Fruit fly (Drosophila melanogaster) whole organism, pupa: ENCODE results near the gene cyr.

Source experiments
- CG10348 ChIP-seq: fragments of 200-800 bp; sonication (Bioruptor generic); IDR thresholded peaks from 2 replicates; pipeline ENCODE4 v1.3.6; 2022; ENCODE audit warnings: missing biosample characterization, missing genetic modification characterization
- CG12605 ChIP-seq: fragments of 200-800 bp; sonication (Bioruptor generic); IDR thresholded peaks from 2 replicates; pipeline ENCODE4 v1.3.6; 2022; ENCODE audit warnings: missing biosample characterization, missing genetic modification characterization
- CG13204 ChIP-seq: fragments of 200-800 bp; sonication (Bioruptor generic); optimal IDR thresholded peaks from 2 replicates; lab custom pipeline; 2018; ENCODE audit warnings: missing biosample characterization, mild to moderate bottlenecking, missing genetic modification characterization, moderate library complexity
- CG14655 ChIP-seq: fragments of 200-800 bp; sonication (Bioruptor generic); optimal IDR thresholded peaks from 3 replicates; lab custom pipeline; 2017; ENCODE audit warnings: mild to moderate bottlenecking, missing biosample characterization, missing genetic modification reagents, missing genetic modification characterization
- CG15710 ChIP-seq: fragments of 200-800 bp; sonication (Bioruptor generic); optimal IDR thresholded peaks from 2 replicates; lab custom pipeline; 2018; ENCODE audit warnings: missing biosample characterization, mild to moderate bottlenecking, missing genetic modification characterization, moderate library complexity
- CG17806 ChIP-seq: fragments of 200-800 bp; sonication (Bioruptor generic); optimal IDR thresholded peaks from 2 replicates; lab custom pipeline; 2018; ENCODE audit warnings: missing biosample characterization, mild to moderate bottlenecking, missing genetic modification characterization, moderate library complexity
- CG32121 ChIP-seq: fragments of 200-800 bp; sonication (Bioruptor generic); IDR thresholded peaks from 2 replicates; pipeline ENCODE4 v1.3.6; 2022; ENCODE audit warnings: missing biosample characterization, missing genetic modification characterization
- CG34367 ChIP-seq: fragments of 200-800 bp; sonication (Bioruptor generic); optimal IDR thresholded peaks from 2 replicates; lab custom pipeline; 2018; ENCODE audit warnings: missing biosample characterization, mild to moderate bottlenecking, missing genetic modification characterization
- CG4496 ChIP-seq: fragments of 200-800 bp; sonication (Bioruptor generic); IDR thresholded peaks from 3 replicates; pipeline ENCODE4 v1.3.6; 2022; ENCODE audit warnings: missing biosample characterization, missing genetic modification characterization
- CG8159 ChIP-seq: fragments of 200-800 bp; sonication (Bioruptor generic); optimal IDR thresholded peaks from 3 replicates; lab custom pipeline; 2018; ENCODE audit warnings: missing biosample characterization, mild to moderate bottlenecking, missing genetic modification characterization, moderate library complexity
- CG8301 ChIP-seq: fragments of 200-800 bp; sonication (Bioruptor generic); optimal IDR thresholded peaks from 2 replicates; lab custom pipeline; 2018; ENCODE audit warnings: missing biosample characterization, mild to moderate bottlenecking, missing genetic modification characterization
- CG9948 ChIP-seq: fragments of 200-800 bp; sonication (Bioruptor generic); optimal IDR thresholded peaks from 2 replicates; lab custom pipeline; 2018; ENCODE audit warnings: missing biosample characterization, mild to moderate bottlenecking, missing genetic modification characterization, moderate library complexity
- D1 ChIP-seq: fragments of 200-800 bp; sonication (Bioruptor generic); optimal IDR thresholded peaks from 2 replicates; lab custom pipeline; 2018; ENCODE audit warnings: missing biosample characterization, mild to moderate bottlenecking, missing genetic modification characterization, moderate library complexity
- EcR ChIP-seq: fragments of 200-800 bp; sonication (Bioruptor generic); optimal IDR thresholded peaks from 3 replicates; lab custom pipeline; 2019; ENCODE audit warnings: missing biosample characterization, missing genetic modification characterization, mild to moderate bottlenecking, moderate library complexity, missing genetic modification reagents
- Ets98B ChIP-seq: fragments of 200-800 bp; sonication (Bioruptor generic); IDR thresholded peaks from 2 replicates; pipeline ENCODE4 v1.3.6; 2022; ENCODE audit warnings: missing biosample characterization, missing genetic modification characterization
- Pif1A ChIP-seq: fragments of 200-800 bp; sonication (Bioruptor generic); optimal IDR thresholded peaks from 3 replicates; lab custom pipeline; 2016; ENCODE audit warnings: missing biosample characterization, missing genetic modification characterization
- Pif1B ChIP-seq: fragments of 200-800 bp; sonication (Bioruptor generic); optimal IDR thresholded peaks from 3 replicates; lab custom pipeline; 2016; ENCODE audit warnings: missing biosample characterization, missing genetic modification characterization
- Snoo ChIP-seq: fragments of 200-800 bp; sonication (Bioruptor generic); optimal IDR thresholded peaks from 3 replicates; lab custom pipeline; 2017; ENCODE audit warnings: missing biosample characterization, mild to moderate bottlenecking, missing genetic modification characterization, inconsistent platforms
- fd96Ca ChIP-seq: fragments of 200-800 bp; sonication (Bioruptor generic); IDR thresholded peaks from 3 replicates; pipeline ENCODE4 v1.3.6; 2022; ENCODE audit warnings: missing biosample characterization, missing genetic modification characterization
- gl ChIP-seq: fragments of 200-800 bp; sonication (Bioruptor generic); optimal IDR thresholded peaks from 2 replicates; lab custom pipeline; 2018; ENCODE audit warnings: missing biosample characterization, mild to moderate bottlenecking, missing genetic modification characterization
- rn ChIP-seq: fragments of 200-800 bp; sonication (Bioruptor generic); IDR thresholded peaks from 2 replicates; pipeline ENCODE4 v1.3.6; 2022; ENCODE audit warnings: missing biosample characterization, missing genetic modification characterization

The cyr gene

DNA sequence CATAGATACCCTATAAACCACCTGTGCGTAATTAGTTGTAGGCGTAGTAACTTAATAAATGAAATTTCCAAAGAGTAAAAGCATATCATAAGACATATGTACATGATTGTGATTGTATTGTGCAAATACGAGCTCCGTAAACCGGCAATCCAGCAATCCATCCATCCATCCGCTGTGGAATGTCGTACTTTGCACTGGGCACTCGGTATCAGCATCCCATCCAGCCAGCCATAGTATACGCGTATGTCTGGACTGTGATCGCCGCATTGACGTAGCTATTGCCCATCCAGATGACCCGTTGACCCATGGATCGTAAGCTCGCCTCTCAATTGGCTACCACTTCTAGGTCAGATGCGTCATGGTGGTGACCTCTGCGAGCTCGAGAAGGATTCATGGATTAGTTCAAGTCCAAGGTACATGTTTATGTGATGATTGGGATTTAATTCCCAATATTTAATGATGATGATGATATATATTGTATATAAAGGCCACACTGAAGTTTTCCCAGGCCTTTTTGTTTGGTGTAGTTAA lies 23.5 kb upstream of the cyr start:
- TF ChIP-seq EcR (no peak), rn (no peak), CG34367 (peak; percentile 26), CG13204 (GFP tag; lab: Kevin White, UChicago) (peak; percentile 68), Ets98B (peak; percentile 29; the same call in 1 of the 2 replicates), CG32121 (peak; percentile 25; the same call in 1 of the 2 replicates), CG15710 (tag; lab: Kevin White, UChicago) (no peak), CG8159 (peak; percentile 28), gl (tag; lab: Kevin White, UChicago) (peak; percentile 88), fd96Ca (0 out of 3 replicates have a peak, but pooled peaks have one; percentile 19), CG14655 (peak; percentile 50), CG17806 (tag; lab: Kevin White, UChicago) (no peak), CG9948 (tag; lab: Kevin White, UChicago) (no peak), CG4496 (GFP tag; lab: Robert Waterston, UW) (peak; percentile 43; the same call in 1 of the 3 replicates), CG12605 (GFP tag; lab: Robert Waterston, UW) (peak; percentile 72), CG10348 (no peak), Pif1A (GFP tag; lab: Kevin White, UChicago) (no peak), CG8301 (tag; lab: Kevin White, UChicago) (peak; percentile 18), Pif1B (no peak), Snoo (tag; lab: Kevin White, UChicago) (peak; percentile 5), D1 (no peak)
- TF ChIP-seq, all 21 proteins: peak for 12

DNA sequence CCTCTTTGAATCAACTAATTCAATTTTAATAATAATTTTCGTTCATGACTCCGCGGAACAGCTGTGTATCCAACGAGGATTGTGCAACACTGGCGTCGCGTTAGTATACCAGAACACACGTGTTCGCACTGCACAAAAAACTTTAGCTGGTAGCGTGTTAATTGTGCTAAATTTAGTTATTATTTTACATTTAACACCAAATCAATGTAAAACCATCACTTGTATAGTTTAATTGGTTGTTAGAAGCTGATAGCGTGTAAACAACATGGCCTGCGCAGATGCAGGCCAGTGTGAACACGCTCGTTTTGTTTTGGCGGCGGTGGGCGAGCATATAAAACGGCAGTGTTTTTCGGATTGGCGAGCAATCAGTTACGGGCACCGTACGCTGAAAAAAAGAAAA lies 21.8 kb upstream of the cyr start, which contains the start of the genes Traf6 and GIIIspla2:
Traf6 (minus strand) TSS at position 93 of the 400 bp plus-strand sequence.
GIIIspla2 (plus strand) TSS at position 335 of the 400 bp plus-strand sequence.
- TF ChIP-seq CG9948 (tag; lab: Kevin White, UChicago) = peak; percentile 65
- peak; percentile 70 for TF ChIP-seq CG8301 (tag; lab: Kevin White, UChicago)
- TF ChIP-seq CG12605 (GFP tag; lab: Robert Waterston, UW) = no peak
- TF ChIP-seq CG32121 = peak; percentile 60
- peak; percentile 79 for TF ChIP-seq CG4496 (GFP tag; lab: Robert Waterston, UW)
- no peak for TF ChIP-seq Pif1A (GFP tag; lab: Kevin White, UChicago)
- no peak for TF ChIP-seq EcR
- peak; percentile 52 for TF ChIP-seq CG17806 (tag; lab: Kevin White, UChicago)
- peak; percentile 78 for TF ChIP-seq CG15710 (tag; lab: Kevin White, UChicago)
- peak; percentile 83; the same call in 2 of the 3 replicates for TF ChIP-seq fd96Ca
- TF ChIP-seq Ets98B = peak; percentile 72
- peak; percentile 53 for TF ChIP-seq CG34367
- TF ChIP-seq CG8159 = peak; percentile 71
- peak; percentile 71 for TF ChIP-seq rn
- peak; percentile 63 for TF ChIP-seq Snoo (tag; lab: Kevin White, UChicago)

DNA sequence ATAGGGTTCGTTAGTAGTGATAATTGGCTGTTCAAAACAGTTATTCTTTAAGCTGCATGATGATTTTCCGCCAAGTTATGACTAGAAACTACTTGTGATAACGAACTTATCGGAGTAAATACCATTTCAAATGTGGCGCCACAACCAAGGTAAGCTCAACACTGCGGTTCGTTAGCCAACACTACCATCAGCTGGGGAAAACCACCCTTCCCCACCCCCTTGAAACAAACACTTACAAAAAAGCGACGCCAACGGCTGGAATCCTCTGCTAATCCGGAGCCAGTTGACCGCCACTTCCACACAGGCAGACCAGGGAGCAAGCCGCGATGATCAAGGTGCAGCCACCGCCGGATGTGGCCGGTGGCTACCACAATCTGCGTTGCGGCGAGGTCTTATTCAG lies 17.2 kb upstream of the cyr start, which contains the start of gene CG18262:
CG18262 (plus strand) TSS at position 231 of the 400 bp plus-strand sequence.
- no peak for TF ChIP-seq CG17806 (tag; lab: Kevin White, UChicago)
- TF ChIP-seq fd96Ca = 0 out of 3 replicates have a peak, but pooled peaks have one; percentile 19

dm6 chrX:8152077-8152476 lies 16.6 kb upstream of the cyr start, which contains the start of gene Gbeta5:
Gene Gbeta5 (minus strand): TSS chrX:8152275.
- no peak for TF ChIP-seq CG34367
- TF ChIP-seq CG15710 (tag; lab: Kevin White, UChicago) = no peak
- no peak for TF ChIP-seq D1
- no peak for TF ChIP-seq CG13204 (GFP tag; lab: Kevin White, UChicago)
- TF ChIP-seq CG12605 (GFP tag; lab: Robert Waterston, UW) = no peak
- TF ChIP-seq fd96Ca = no peak
- TF ChIP-seq Snoo (tag; lab: Kevin White, UChicago) = no peak
- TF ChIP-seq Pif1B = no peak
- no peak for TF ChIP-seq CG8159
- TF ChIP-seq CG9948 (tag; lab: Kevin White, UChicago) = no peak
- no peak for TF ChIP-seq rn
- no peak for TF ChIP-seq gl (tag; lab: Kevin White, UChicago)
- TF ChIP-seq CG10348 = no peak
- no peak for TF ChIP-seq CG14655
- no peak for TF ChIP-seq CG8301 (tag; lab: Kevin White, UChicago)
- no peak for TF ChIP-seq CG4496 (GFP tag; lab: Robert Waterston, UW)
- no peak for TF ChIP-seq Pif1A (GFP tag; lab: Kevin White, UChicago)
- TF ChIP-seq CG32121 = no peak
- no peak for TF ChIP-seq Ets98B
- TF ChIP-seq CG17806 (tag; lab: Kevin White, UChicago) = no peak

dm6 chrX:8148556-8148955 lies 13.0 kb upstream of the cyr start, which contains the start of gene CG10959:
Gene CG10959 (plus strand): TSS chrX:8148783.
- TF ChIP-seq CG15710 (tag; lab: Kevin White, UChicago) = no peak
- no peak for TF ChIP-seq CG34367
- no peak for TF ChIP-seq Ets98B
- no peak for TF ChIP-seq Snoo (tag; lab: Kevin White, UChicago)
- TF ChIP-seq D1 = no peak
- no peak for TF ChIP-seq CG32121
- TF ChIP-seq CG14655 = no peak
- no peak for TF ChIP-seq CG8301 (tag; lab: Kevin White, UChicago)
- TF ChIP-seq gl (tag; lab: Kevin White, UChicago) = no peak
- TF ChIP-seq fd96Ca = no peak
- TF ChIP-seq CG4496 (GFP tag; lab: Robert Waterston, UW) = no peak
- TF ChIP-seq rn = no peak
- no peak for TF ChIP-seq Pif1A (GFP tag; lab: Kevin White, UChicago)
- no peak for TF ChIP-seq Pif1B
- no peak for TF ChIP-seq EcR
- no peak for TF ChIP-seq CG10348

- TF ChIP-seq fd96Ca = no peak
- TF ChIP-seq CG4496 (GFP tag; lab: Robert Waterston, UW) = no peak
- TF ChIP-seq CG8301 (tag; lab: Kevin White, UChicago) = no peak
- no peak for TF ChIP-seq CG13204 (GFP tag; lab: Kevin White, UChicago)
- TF ChIP-seq CG10348 = no peak
- TF ChIP-seq gl (tag; lab: Kevin White, UChicago) = no peak
- no peak for TF ChIP-seq CG12605 (GFP tag; lab: Robert Waterston, UW)
- no peak for TF ChIP-seq rn
- TF ChIP-seq Ets98B = no peak
- no peak for TF ChIP-seq CG34367
Measured at dm6 chrX:8147649-8148048, 12.1 kb upstream of the cyr start, which contains the start of gene CG15336. Gene CG15336 (plus strand): TSS chrX:8147949.
